Worm (Caenorhabditis elegans) whole organism, L1 larva: ENCODE results near the gene dex-1.
A peak's percentile ranks its signal among the peaks of the same experiment; 100 is the strongest.

Experiments used
- C04F5.9 ChIP-seq: sonication (generic microtip); optimal IDR thresholded peaks from 2 replicates; lab custom pipeline; 2016; ENCODE audit warnings: missing genetic modification characterization, missing compliant biosample characterization
- C16A3.4 ChIP-seq: fragments of 150-350 bp; optimal IDR thresholded peaks from 2 replicates; lab custom pipeline; 2014; ENCODE audit warnings: missing biosample characterization, missing genetic modification characterization
- C34B4.2 ChIP-seq: sonication (generic microtip); optimal IDR thresholded peaks from 2 replicates; lab custom pipeline; 2017; ENCODE audit warnings: mild to moderate bottlenecking, missing genetic modification characterization, missing compliant biosample characterization
- aha-1 ChIP-seq: fragments of 150-350 bp; optimal IDR thresholded peaks from 2 replicates; lab custom pipeline; 2014; ENCODE audit warnings: missing biosample characterization, missing genetic modification characterization
- aly-2 ChIP-seq: fragments of 150-350 bp; optimal IDR thresholded peaks from 2 replicates; lab custom pipeline; 2014; ENCODE audit warnings: missing biosample characterization, missing genetic modification characterization
- ama-1 ChIP-seq: fragments of 150-350 bp; optimal IDR thresholded peaks from 2 replicates; lab custom pipeline; 2014
- blmp-1 ChIP-seq: fragments of 150-350 bp; optimal IDR thresholded peaks from 2 replicates; lab custom pipeline; 2014; ENCODE audit warnings: missing biosample characterization, missing genetic modification characterization
- ceh-82 ChIP-seq, 3 experiments: fragments of 150-350 bp in 1 of 3; sonication (generic microtip) in 2 of 3; optimal IDR thresholded peaks; 2 replicates each; lab custom pipeline; 2014 to 2017; ENCODE audit warnings: missing biosample characterization in 3 of 3, missing genetic modification characterization in 3 of 3
- ceh-88 ChIP-seq: fragments of 200-800 bp; sonication (Bioruptor generic); IDR thresholded peaks from 2 replicates; pipeline ENCODE4 v1.3.6; 2022; ENCODE audit warnings: missing genetic modification characterization, missing compliant biosample characterization
- dsc-1 ChIP-seq: sonication (generic microtip); optimal IDR thresholded peaks from 2 replicates; lab custom pipeline; 2016; ENCODE audit warnings: mild to moderate bottlenecking, missing genetic modification characterization, missing compliant biosample characterization
- efl-1 ChIP-seq, 4 experiments: fragments of 150-350 bp; optimal IDR thresholded peaks in 3 of 4; peaks in 1 of 4; 1 replicate in 1 of 4; 2 replicates in 3 of 4; lab custom pipeline; 2014; ENCODE audit warnings: missing biosample characterization in 2 of 4, missing genetic modification characterization in 2 of 4, missing genetic modification reagents in 2 of 4
- egl-13 ChIP-seq: sonication (generic microtip); optimal IDR thresholded peaks from 2 replicates; lab custom pipeline; 2016; ENCODE audit warnings: missing genotype, missing genetic modification reagents, missing genetic modification characterization, missing compliant biosample characterization
- egl-27 ChIP-seq, 2 experiments: fragments of 150-350 bp in 1 of 2; sonication (generic microtip); optimal IDR thresholded peaks; 3 replicates each; lab custom pipeline; 2017 to 2018; ENCODE audit warnings: missing biosample characterization in 2 of 2, missing genetic modification characterization in 2 of 2, missing genetic modification reagents in 2 of 2
- elt-2 ChIP-seq: sonication (generic microtip); optimal IDR thresholded peaks from 2 replicates; lab custom pipeline; 2016; ENCODE audit warnings: missing genetic modification characterization, mild to moderate bottlenecking, inconsistent platforms, missing compliant biosample characterization, missing genetic modification reagents
- fkh-10 ChIP-seq: sonication (generic microtip); optimal IDR thresholded peaks from 2 replicates; lab custom pipeline; 2017; ENCODE audit warnings: missing biosample characterization, missing genetic modification reagents, missing genetic modification characterization
- fos-1 ChIP-seq: fragments of 150-350 bp; optimal IDR thresholded peaks from 2 replicates; lab custom pipeline; 2014; ENCODE audit warnings: missing biosample characterization, missing genetic modification characterization
- grh-1 ChIP-seq: fragments of 200-800 bp; sonication (Bioruptor generic); IDR thresholded peaks from 2 replicates; pipeline ENCODE4 v1.3.6; 2022; ENCODE audit warnings: missing genetic modification reagents, missing genetic modification characterization, missing compliant biosample characterization
- hlh-17 ChIP-seq: fragments of 200-800 bp; sonication (Bioruptor generic); optimal IDR thresholded peaks from 2 replicates; lab custom pipeline; 2018; ENCODE audit warnings: missing genetic modification characterization, mild to moderate bottlenecking, missing compliant biosample characterization, moderate library complexity, borderline replicate concordance
- isw-1 ChIP-seq: fragments of 200-800 bp; sonication (Bioruptor generic); IDR thresholded peaks from 2 replicates; pipeline ENCODE4 v1.3.6; 2022; ENCODE audit warnings: missing genetic modification characterization, missing compliant biosample characterization
- jun-1 ChIP-seq: fragments of 150-350 bp; optimal IDR thresholded peaks from 2 replicates; lab custom pipeline; 2014; ENCODE audit warnings: missing biosample characterization, missing genetic modification reagents, missing genetic modification characterization
- lin-13 ChIP-seq: fragments of 150-350 bp; optimal IDR thresholded peaks from 2 replicates; lab custom pipeline; 2014; ENCODE audit warnings: missing biosample characterization, missing genetic modification reagents, missing genetic modification characterization
- lin-35 ChIP-seq, 2 experiments: fragments of 150-350 bp; optimal IDR thresholded peaks; 2 replicates each; lab custom pipeline; 2014; ENCODE audit warnings: missing biosample characterization in 2 of 2, missing genetic modification characterization in 2 of 2, missing genetic modification reagents in 2 of 2
- lin-39 ChIP-seq: fragments of 150-350 bp; optimal IDR thresholded peaks from 2 replicates; lab custom pipeline; 2014; ENCODE audit warnings: missing biosample characterization, missing genetic modification reagents, missing genetic modification characterization
- lir-3 ChIP-seq: sonication (generic microtip); optimal IDR thresholded peaks from 2 replicates; lab custom pipeline; 2016; ENCODE audit warnings: mild to moderate bottlenecking, missing genetic modification characterization, moderate library complexity, missing compliant biosample characterization; ENCODE audit not compliant: poor library complexity
- mab-9 ChIP-seq: fragments of 200-800 bp; sonication (Bioruptor generic); IDR thresholded peaks from 2 replicates; pipeline ENCODE4 v1.3.6; 2022; ENCODE audit warnings: missing genetic modification reagents, missing genetic modification characterization, missing compliant biosample characterization
- mef-2 ChIP-seq: fragments of 150-350 bp; optimal IDR thresholded peaks from 2 replicates; lab custom pipeline; 2014; ENCODE audit warnings: missing biosample characterization, missing genetic modification characterization
- mep-1 ChIP-seq: fragments of 150-350 bp; optimal IDR thresholded peaks from 2 replicates; lab custom pipeline; 2014; ENCODE audit warnings: missing biosample characterization, missing genetic modification characterization
- nhr-20 ChIP-seq: sonication (generic microtip); optimal IDR thresholded peaks from 2 replicates; lab custom pipeline; 2016; ENCODE audit warnings: mild to moderate bottlenecking, missing genetic modification characterization, missing compliant biosample characterization
- nhr-76 ChIP-seq: sonication (generic microtip); optimal IDR thresholded peaks from 2 replicates; lab custom pipeline; 2017; ENCODE audit warnings: missing biosample characterization, missing genetic modification characterization
- nhr-77 ChIP-seq: fragments of 150-350 bp; optimal IDR thresholded peaks from 2 replicates; lab custom pipeline; 2014; ENCODE audit warnings: missing biosample characterization, missing genetic modification characterization
- nhr-84 ChIP-seq: sonication (generic microtip); optimal IDR thresholded peaks from 2 replicates; lab custom pipeline; 2017; ENCODE audit warnings: missing biosample characterization, missing genetic modification characterization
- nhr-85 ChIP-seq: sonication (generic microtip); peaks from one replicate; lab custom pipeline; 2016; ENCODE audit warnings: missing genetic modification characterization, inconsistent platforms, missing compliant biosample characterization
- nhr-90 ChIP-seq: sonication (generic microtip); optimal IDR thresholded peaks from 2 replicates; lab custom pipeline; 2016; ENCODE audit warnings: mild to moderate bottlenecking, missing genetic modification characterization, missing compliant biosample characterization; ENCODE audit not compliant: poor library complexity
- pag-3 ChIP-seq: sonication (generic microtip); optimal IDR thresholded peaks from 2 replicates; lab custom pipeline; 2017; ENCODE audit warnings: missing genetic modification characterization, mild to moderate bottlenecking, missing compliant biosample characterization, antibody characterized with exemption, borderline replicate concordance; ENCODE audit not compliant: insufficient read depth
- pqm-1 ChIP-seq: sonication (generic microtip); optimal IDR thresholded peaks from 3 replicates; lab custom pipeline; 2017; ENCODE audit warnings: missing biosample characterization, missing genetic modification characterization
- rnt-1 ChIP-seq: sonication (generic microtip); optimal IDR thresholded peaks from 2 replicates; lab custom pipeline; 2016; ENCODE audit warnings: mild to moderate bottlenecking, missing genetic modification characterization, moderate library complexity, missing compliant biosample characterization
- skn-1 ChIP-seq: fragments of 150-350 bp; optimal IDR thresholded peaks from 2 replicates; lab custom pipeline; 2014; ENCODE audit warnings: missing biosample characterization, missing genetic modification characterization
- snpc-4 ChIP-seq: fragments of 150-350 bp; optimal IDR thresholded peaks from 2 replicates; lab custom pipeline; 2014; ENCODE audit warnings: missing biosample characterization, missing genetic modification characterization
- snu-23 ChIP-seq: sonication (generic microtip); optimal IDR thresholded peaks from 2 replicates; lab custom pipeline; 2016; ENCODE audit warnings: missing genetic modification characterization, missing compliant biosample characterization
- sox-4 ChIP-seq: sonication (generic microtip); optimal IDR thresholded peaks from 2 replicates; lab custom pipeline; 2016; ENCODE audit warnings: missing genetic modification characterization, missing compliant biosample characterization
- sptf-1 ChIP-seq: fragments of 150-350 bp; optimal IDR thresholded peaks from 2 replicates; lab custom pipeline; 2014; ENCODE audit warnings: missing biosample characterization, missing genetic modification characterization
- swsn-7 ChIP-seq: sonication (generic microtip); optimal IDR thresholded peaks from 2 replicates; lab custom pipeline; 2016; ENCODE audit warnings: missing genetic modification characterization, missing compliant biosample characterization
- tlp-1 ChIP-seq: fragments of 150-350 bp; optimal IDR thresholded peaks from 2 replicates; lab custom pipeline; 2014; ENCODE audit warnings: missing biosample characterization, missing genetic modification characterization
- unc-30 ChIP-seq: sonication (generic microtip); optimal IDR thresholded peaks from 2 replicates; lab custom pipeline; 2017; ENCODE audit warnings: missing biosample characterization, missing genetic modification characterization
- unc-86 ChIP-seq: sonication (generic microtip); optimal IDR thresholded peaks from 2 replicates; lab custom pipeline; 2016; ENCODE audit warnings: missing genetic modification characterization, missing compliant biosample characterization
- unc-98 ChIP-seq: fragments of 200-800 bp; sonication (Bioruptor generic); IDR thresholded peaks from 2 replicates; pipeline ENCODE4 v1.3.6; 2022; ENCODE audit warnings: missing genetic modification characterization, missing compliant biosample characterization
- xbp-1 ChIP-seq: sonication (generic microtip); optimal IDR thresholded peaks from 2 replicates; lab custom pipeline; 2016; ENCODE audit warnings: missing genetic modification characterization, missing compliant biosample characterization
- zip-4 ChIP-seq: fragments of 200-800 bp; sonication (Bioruptor generic); optimal IDR thresholded peaks from 2 replicates; lab custom pipeline; 2018; ENCODE audit warnings: mild to moderate bottlenecking, missing genetic modification characterization, moderate library complexity, missing compliant biosample characterization

The dex-1 gene

DNA sequence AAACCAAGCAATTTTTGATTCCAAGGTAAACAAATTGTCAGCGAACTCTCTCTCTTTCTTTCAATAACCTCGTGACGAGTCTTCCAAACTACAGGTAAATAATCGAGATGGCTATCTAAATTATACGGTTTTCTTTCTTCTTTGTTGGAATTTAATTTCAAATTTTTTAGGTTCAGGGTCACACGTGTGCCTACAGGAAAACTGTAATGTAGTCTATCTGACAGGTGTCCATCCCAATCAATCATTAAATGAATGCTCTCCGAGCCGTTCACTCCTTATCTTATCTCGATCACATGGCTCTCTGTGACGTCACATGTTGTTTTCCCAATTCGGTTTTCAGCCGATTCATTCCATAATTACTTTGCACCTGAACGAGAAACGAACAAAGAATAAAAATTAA, 27.2 kb downstream of the dex-1 start (continued):
- TF ChIP-seq aha-1 (tag; lab: Kevin White, UChicago) (no peak), xbp-1 (tag; lab: Kevin White, UChicago) (no peak), rnt-1 (tag; lab: Kevin White, UChicago) (no peak), mep-1 (tag; lab: Kevin White, UChicago) (no peak), nhr-85 (tag; lab: Kevin White, UChicago) (peak; percentile 89), unc-98 (GFP tag; lab: Robert Waterston, UW) (no peak), sptf-1 (tag; lab: Kevin White, UChicago) (no peak), grh-1 (GFP tag; lab: Robert Waterston, UW) (no peak), C34B4.2 (tag; lab: Kevin White, UChicago) (no peak), aly-2 (tag; lab: Kevin White, UChicago) (no peak), pag-3 (tag; lab: Kevin White, UChicago) (no peak), efl-1 (optimal IDR thresholded peaks at IDR 0.05; lab: Kevin White, UChicago) (no peak), efl-1 (GFP tag; optimal IDR thresholded peaks at IDR 0.05 in 1 of 2; lab: Kevin White, UChicago) (peak in 1 of 2 experiments; percentile 84), lir-3 (tag; lab: Kevin White, UChicago) (no peak), tlp-1 (tag; lab: Kevin White, UChicago) (no peak), snpc-4 (no peak), fos-1 (no peak), unc-86 (tag; lab: Kevin White, UChicago) (no peak), skn-1 (tag; lab: Kevin White, UChicago) (peak; percentile 12), nhr-20 (tag; lab: Kevin White, UChicago) (peak; percentile 86), mab-9 (GFP tag; lab: Robert Waterston, UW) (no peak), lin-35 (GFP tag; optimal IDR thresholded peaks at IDR 0.05; lab: Kevin White, UChicago) (peak in 1 of 2 experiments; percentile 29), C04F5.9 (tag; lab: Kevin White, UChicago) (no peak), swsn-7 (no peak), snu-23 (peak; percentile 28), elt-2 (tag; lab: Kevin White, UChicago) (peak; percentile 59), unc-30 (tag; lab: Kevin White, UChicago) (no peak)

DNA sequence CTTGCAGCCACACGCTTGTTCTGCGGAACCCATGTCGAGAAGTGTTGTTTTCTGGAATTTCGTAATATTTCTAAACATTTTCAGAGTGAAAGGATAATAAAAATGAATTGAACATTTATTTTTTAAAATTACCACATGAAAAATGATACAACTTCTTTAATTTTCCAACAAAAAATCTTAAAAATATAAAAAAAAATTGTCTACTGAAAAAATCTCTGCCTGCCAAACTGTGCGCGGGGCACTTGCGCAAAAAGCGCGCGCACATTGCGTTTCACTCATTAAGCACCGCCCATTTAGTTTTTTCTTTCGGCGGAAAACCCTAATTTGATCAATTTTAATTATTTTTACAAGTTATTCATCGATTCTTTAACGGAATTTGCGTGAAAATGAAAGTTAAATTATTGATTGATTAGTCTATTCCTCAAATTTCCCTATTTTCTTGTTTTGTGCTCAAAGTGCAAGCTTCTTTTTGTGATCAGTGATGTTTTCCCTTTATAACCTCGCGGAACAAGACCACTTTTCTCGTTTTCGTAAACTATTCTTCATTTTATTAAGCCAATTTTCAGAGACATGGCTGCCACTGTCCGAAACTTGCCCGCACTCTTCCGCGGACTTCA, 29.1 kb downstream of the dex-1 start, which contains the start of the genes nmad-1 and hach-1:
Gene nmad-1 (minus strand): TSS at position 51 of the 617 bp plus-strand sequence.
Gene hach-1 (plus strand): TSS at position 567 of the 617 bp plus-strand sequence.
- no peak for TF ChIP-seq fkh-10 (GFP tag; lab: Kevin White, UChicago)
- TF ChIP-seq mep-1 (tag; lab: Kevin White, UChicago) = peak; percentile 75
- TF ChIP-seq lin-13 (GFP tag; lab: Kevin White, UChicago) = peak; percentile 38
- no peak for TF ChIP-seq hlh-17 (GFP tag; lab: Kevin White, UChicago)
- peak; percentile 77 for TF ChIP-seq C16A3.4 (tag; lab: Kevin White, UChicago)
- no peak for TF ChIP-seq pqm-1
- peak; percentile 70 for TF ChIP-seq egl-13 (tag; lab: Kevin White, UChicago)
- TF ChIP-seq unc-30 (tag; lab: Kevin White, UChicago) = no peak
- peak; percentile 43 for TF ChIP-seq blmp-1 (tag; lab: Kevin White, UChicago)
- TF ChIP-seq lin-39 (tag; lab: Kevin White, UChicago) = peak; percentile 69
- TF ChIP-seq nhr-85 (tag; lab: Kevin White, UChicago) = peak; percentile 89
- TF ChIP-seq nhr-77 (tag; lab: Kevin White, UChicago) = no peak
- TF ChIP-seq sox-4 (tag; lab: Kevin White, UChicago) = peak; percentile 59
- peak; percentile 53; the same call in 1 of the 2 replicates for TF ChIP-seq isw-1 (GFP tag; lab: Robert Waterston, UW)
- TF ChIP-seq lin-35 (GFP tag; optimal IDR thresholded peaks at IDR 0.05; lab: Kevin White, UChicago) = peak; percentile 44 to 64
- no peak for TF ChIP-seq unc-98 (GFP tag; lab: Robert Waterston, UW)
- TF ChIP-seq ceh-82 (tag; optimal IDR thresholded peaks at IDR 0.05; lab: Kevin White, UChicago) = peak; percentile 42 to 81 (median 63)
- TF ChIP-seq mef-2 = no peak
- TF ChIP-seq efl-1 (optimal IDR thresholded peaks at IDR 0.05; lab: Kevin White, UChicago) = peak; percentile 56 to 74
- peak; percentile 46 to 97 for TF ChIP-seq efl-1 (GFP tag; optimal IDR thresholded peaks at IDR 0.05 in 1 of 2; lab: Kevin White, UChicago)
- TF ChIP-seq nhr-76 (tag; lab: Kevin White, UChicago) = no peak
- TF ChIP-seq mab-9 (GFP tag; lab: Robert Waterston, UW) = no peak
- TF ChIP-seq nhr-84 (tag; lab: Kevin White, UChicago) = no peak
- peak; percentile 52; the same call in 1 of the 2 replicates for TF ChIP-seq grh-1 (GFP tag; lab: Robert Waterston, UW)
- no peak for TF ChIP-seq egl-27 (tag; optimal IDR thresholded peaks at IDR 0.05; lab: Kevin White, UChicago)
- peak; percentile 52 for TF ChIP-seq skn-1 (tag; lab: Kevin White, UChicago)
- TF ChIP-seq sptf-1 (tag; lab: Kevin White, UChicago) = no peak
- peak; percentile 78 for TF ChIP-seq nhr-90 (tag; lab: Kevin White, UChicago)
- no peak for TF ChIP-seq fos-1
- TF ChIP-seq ceh-88 (GFP tag; lab: Robert Waterston, UW) = no peak; the same call in 1 of the 2 replicates
- peak; percentile 58 for TF ChIP-seq zip-4
- peak; percentile 75 for TF ChIP-seq snpc-4
- TF ChIP-seq jun-1 (tag; lab: Kevin White, UChicago) = no peak
- TF ChIP-seq ama-1 = no peak
- TF ChIP-seq dsc-1 (tag; lab: Kevin White, UChicago) = peak; percentile 90
